Worm (Caenorhabditis elegans): Measurements from ENCODE around the gene scl-21.

The scl-21 gene

ce11 chrV:19510352-19510751, 14.9 kb upstream of the scl-21 start:
- TF ChIP-seq nhr-23 (tag; optimal IDR thresholded peaks at IDR 0.05), result no peak
- TF ChIP-seq snpc-4 (tag; optimal IDR thresholded peaks at IDR 0.05), result no peak
- no peak for TF ChIP-seq ztf-11 (tag; optimal IDR thresholded peaks at IDR 0.05)
- no peak for TF ChIP-seq ztf-4 (tag; optimal IDR thresholded peaks at IDR 0.05)
- no peak for TF ChIP-seq fos-1 (tag; optimal IDR thresholded peaks at IDR 0.05)
- no peak for TF ChIP-seq nhr-25 (tag; optimal IDR thresholded peaks at IDR 0.05)
- TF ChIP-seq nhr-43 (tag; optimal IDR thresholded peaks at IDR 0.05; ENCODE audit: poor library complexity, severe bottlenecking), result no peak
- no peak for TF ChIP-seq tbx-2 (tag; optimal IDR thresholded peaks at IDR 0.05)
- TF ChIP-seq nhr-28 (tag; optimal IDR thresholded peaks at IDR 0.05), result no peak
- TF ChIP-seq eor-1 (tag; optimal IDR thresholded peaks at IDR 0.05), result no peak
- no peak for TF ChIP-seq nhr-67 (tag; optimal IDR thresholded peaks at IDR 0.05)
- TF ChIP-seq daf-12 (tag; optimal IDR thresholded peaks at IDR 0.05), result no peak
- no peak for TF ChIP-seq mml-1 (tag; optimal IDR thresholded peaks at IDR 0.05)
- TF ChIP-seq ZK546.5 (tag; optimal IDR thresholded peaks at IDR 0.05), result no peak
- TF ChIP-seq ceh-9 (tag; optimal IDR thresholded peaks at IDR 0.05), result no peak
- TF ChIP-seq nfya-1 (tag; optimal IDR thresholded peaks at IDR 0.05; ENCODE audit: insufficient read depth), result no peak
- no peak for TF ChIP-seq lsy-12 (tag; optimal IDR thresholded peaks at IDR 0.05)
- no peak for TF ChIP-seq jun-1 (tag; optimal IDR thresholded peaks at IDR 0.05)
- no peak for TF ChIP-seq fkh-2 (tag; optimal IDR thresholded peaks at IDR 0.05)

- TF ChIP-seq nhr-77 (tag; optimal IDR thresholded peaks at IDR 0.05) (no peak), egl-5 (tag; optimal IDR thresholded peaks at IDR 0.05) (no peak), unc-62 (GFP tag; optimal IDR thresholded peaks at IDR 0.05) (no peak), aly-2 (tag; optimal IDR thresholded peaks at IDR 0.05) (no peak), ztf-4 (tag; optimal IDR thresholded peaks at IDR 0.05) (no peak), nfya-1 (tag; optimal IDR thresholded peaks at IDR 0.05; ENCODE audit: insufficient read depth) (no peak), skn-1 (tag; optimal IDR thresholded peaks at IDR 0.05) (no peak), fkh-10 (GFP tag; optimal IDR thresholded peaks at IDR 0.05) (no peak), tbx-2 (tag; optimal IDR thresholded peaks at IDR 0.05) (no peak), sea-2 (GFP tag; optimal IDR thresholded peaks at IDR 0.05) (no peak), ZK546.5 (tag; optimal IDR thresholded peaks at IDR 0.05) (no peak), elt-3 (tag; optimal IDR thresholded peaks at IDR 0.05) (no peak), daf-12 (tag; optimal IDR thresholded peaks at IDR 0.05) (no peak)
These were observed 13.6 kb upstream of the scl-21 start for ce11 chrV:19509061-19509460.

ce11 chrV:19502579-19503151, 7.2 kb upstream of the scl-21 start, which contains the start of gene Y43F8B.3:
Gene Y43F8B.3, plus strand, starts transcription at chrV:19503101.
- no peak for TF ChIP-seq ceh-9 (tag; optimal IDR thresholded peaks at IDR 0.05)
- TF ChIP-seq unc-62 (GFP tag; optimal IDR thresholded peaks at IDR 0.05), result no peak
- TF ChIP-seq nhr-77 (tag; optimal IDR thresholded peaks at IDR 0.05), result no peak
- TF ChIP-seq pha-4 (tag; optimal IDR thresholded peaks at IDR 0.05), result no peak
- no peak for TF ChIP-seq nhr-25 (tag; optimal IDR thresholded peaks at IDR 0.05)
- no peak for TF ChIP-seq nhr-28 (tag; optimal IDR thresholded peaks at IDR 0.05)
- TF ChIP-seq nhr-12 (tag; optimal IDR thresholded peaks at IDR 0.05), result no peak
- TF ChIP-seq egl-5 (tag; optimal IDR thresholded peaks at IDR 0.05), result no peak
- no peak for TF ChIP-seq ztf-4 (tag; optimal IDR thresholded peaks at IDR 0.05)
- no peak for TF ChIP-seq elt-3 (tag; optimal IDR thresholded peaks at IDR 0.05)
- TF ChIP-seq nhr-76 (tag; optimal IDR thresholded peaks at IDR 0.05), result no peak
- no peak for TF ChIP-seq nhr-43 (tag; optimal IDR thresholded peaks at IDR 0.05; ENCODE audit: poor library complexity, severe bottlenecking)
- no peak for TF ChIP-seq snpc-4 (tag; optimal IDR thresholded peaks at IDR 0.05)
- TF ChIP-seq pqm-1 (tag; optimal IDR thresholded peaks at IDR 0.05), result no peak

- TF ChIP-seq elt-2 (tag; optimal IDR thresholded peaks at IDR 0.05), result no peak
- no peak for TF ChIP-seq tbx-2 (tag; optimal IDR thresholded peaks at IDR 0.05)
- TF ChIP-seq jun-1 (tag; optimal IDR thresholded peaks at IDR 0.05), result no peak
- TF ChIP-seq mml-1 (tag; optimal IDR thresholded peaks at IDR 0.05), result no peak
- TF ChIP-seq hmg-11 (tag; optimal IDR thresholded peaks at IDR 0.05), result no peak
- TF ChIP-seq aly-2 (tag; optimal IDR thresholded peaks at IDR 0.05), result no peak
- no peak for TF ChIP-seq ztf-11 (tag; optimal IDR thresholded peaks at IDR 0.05)
- TF ChIP-seq nhr-25 (tag; optimal IDR thresholded peaks at IDR 0.05), result no peak
- TF ChIP-seq eor-1 (tag; optimal IDR thresholded peaks at IDR 0.05), result no peak
- no peak for TF ChIP-seq egl-5 (tag; optimal IDR thresholded peaks at IDR 0.05)
- no peak for TF ChIP-seq pqm-1 (tag; optimal IDR thresholded peaks at IDR 0.05)
- TF ChIP-seq mdl-1 (tag; optimal IDR thresholded peaks at IDR 0.05), result no peak
- no peak for TF ChIP-seq R02D3.7 (tag; optimal IDR thresholded peaks at IDR 0.05)
These were observed 5.9 kb upstream of the scl-21 start for ce11 chrV:19501389-19501788.

All from whole organism, L3 larva.